Fruit fly (Drosophila melanogaster) whole organism, embryonic: ENCODE data around the gene CG4953.

Experiments used
- Awh ChIP-seq: fragments of 200-800 bp; sonication (Bioruptor generic); IDR thresholded peaks from 2 replicates; pipeline ENCODE4, ENCODE4 v1.3.6; 2022; ENCODE audit warnings: missing biosample characterization, missing genetic modification characterization
- BEAF-32 ChIP-seq: fragments of 200-800 bp; sonication (Bioruptor generic); optimal IDR thresholded peaks from 3 replicates; lab custom pipeline; 2017; ENCODE audit warnings: missing biosample characterization, missing genetic modification characterization, mild to moderate bottlenecking, moderate library complexity, missing genetic modification reagents
- Bgb ChIP-seq: fragments of 200-800 bp; sonication (Bioruptor generic); IDR thresholded peaks from 2 replicates; pipeline ENCODE4 v1.3.6; 2022; ENCODE audit warnings: missing biosample characterization, missing genetic modification characterization; ENCODE audit not compliant: partially characterized antibody
- CG1024 ChIP-seq: fragments of 200-800 bp; sonication (Bioruptor generic); IDR thresholded peaks from 2 replicates; pipeline ENCODE4 v1.3.6; 2022; ENCODE audit warnings: missing biosample characterization, missing genetic modification characterization
- CG12155 ChIP-seq: fragments of 200-800 bp; sonication (Bioruptor generic); optimal IDR thresholded peaks from 3 replicates; lab custom pipeline; 2016; ENCODE audit warnings: missing biosample characterization, missing genetic modification characterization
- CG13624 ChIP-seq: fragments of 200-800 bp; sonication (Bioruptor generic); optimal IDR thresholded peaks from 2 replicates; lab custom pipeline; 2016; ENCODE audit warnings: missing biosample characterization, missing genetic modification characterization
- CG14710 ChIP-seq: fragments of 200-800 bp; sonication (Bioruptor generic); optimal IDR thresholded peaks from 3 replicates; lab custom pipeline; 2019; ENCODE audit warnings: missing biosample characterization, mild to moderate bottlenecking, missing genetic modification characterization, moderate library complexity
- CG15479 ChIP-seq: fragments of 200-800 bp; sonication (Bioruptor generic); optimal IDR thresholded peaks from 3 replicates; lab custom pipeline; 2019; ENCODE audit warnings: missing biosample characterization, mild to moderate bottlenecking, missing genetic modification characterization, moderate library complexity
- CG1603 ChIP-seq: fragments of 200-800 bp; sonication (Bioruptor generic); optimal IDR thresholded peaks from 2 replicates; lab custom pipeline; 2019; ENCODE audit warnings: missing biosample characterization, mild to moderate bottlenecking, missing genetic modification characterization, moderate library complexity
- CG17802 ChIP-seq: fragments of 200-800 bp; sonication (Bioruptor generic); optimal IDR thresholded peaks from 2 replicates; lab custom pipeline; 2018; ENCODE audit warnings: missing biosample characterization, mild to moderate bottlenecking, missing genetic modification characterization, moderate library complexity
- CG18764 ChIP-seq: fragments of 200-800 bp; sonication (Bioruptor generic); optimal IDR thresholded peaks from 3 replicates; lab custom pipeline; 2016; ENCODE audit warnings: missing biosample characterization, missing genetic modification characterization
- CG30403 ChIP-seq: fragments of 200-800 bp; sonication (Bioruptor generic); optimal IDR thresholded peaks from 3 replicates; lab custom pipeline; 2016; ENCODE audit warnings: missing biosample characterization, missing genetic modification characterization
- CG3995 ChIP-seq: fragments of 200-800 bp; sonication (Bioruptor generic); optimal IDR thresholded peaks from 3 replicates; lab custom pipeline; 2016; ENCODE audit warnings: missing biosample characterization, missing genetic modification characterization
- CG6791 ChIP-seq: fragments of 200-800 bp; sonication (Bioruptor generic); IDR thresholded peaks from 3 replicates; pipeline ENCODE4 v1.3.6; 2022; ENCODE audit warnings: missing biosample characterization, missing genetic modification characterization; ENCODE audit not compliant: partially characterized antibody
- CG7745 ChIP-seq: fragments of 200-800 bp; sonication (Bioruptor generic); optimal IDR thresholded peaks from 2 replicates; lab custom pipeline; 2018; ENCODE audit warnings: missing biosample characterization, mild to moderate bottlenecking, missing genetic modification characterization, moderate library complexity
- CG8290 ChIP-seq, 3 experiments: fragments of 200-800 bp; sonication (Bioruptor generic); optimal IDR thresholded peaks; 2 replicates each; lab custom pipeline; 2016 to 2019; ENCODE audit warnings: missing biosample characterization in 3 of 3, missing genetic modification characterization in 3 of 3, mild to moderate bottlenecking in 2 of 3, moderate library complexity in 1 of 3
- CG8388 ChIP-seq: fragments of 200-800 bp; sonication (Bioruptor generic); optimal IDR thresholded peaks from 2 replicates; lab custom pipeline; 2019; ENCODE audit warnings: missing biosample characterization, mild to moderate bottlenecking, missing genetic modification characterization, moderate library complexity
- Deaf1 ChIP-seq: fragments of 200-800 bp; optimal IDR thresholded peaks from 3 replicates; lab custom pipeline; 2019; ENCODE audit warnings: missing biosample characterization, mild to moderate bottlenecking, missing genetic modification characterization, moderate library complexity
- Dll ChIP-seq: fragments of 200-800 bp; sonication (Bioruptor generic); IDR thresholded peaks from 4 replicates; pipeline ENCODE4 v1.3.6; 2022; ENCODE audit warnings: missing biosample characterization, missing genetic modification characterization; ENCODE audit not compliant: partially characterized antibody
- E2f2 ChIP-seq: fragments of 200-800 bp; sonication (Bioruptor generic); IDR thresholded peaks from 2 replicates; pipeline ENCODE4 v1.3.6; 2022; ENCODE audit warnings: missing biosample characterization, missing genetic modification characterization
- Ets97D ChIP-seq: fragments of 200-800 bp; sonication (Bioruptor generic); optimal IDR thresholded peaks from 3 replicates; lab custom pipeline; 2016; ENCODE audit warnings: missing biosample characterization, missing genetic modification characterization
- Kr ChIP-seq: fragments of 200-800 bp; sonication (Bioruptor generic); optimal IDR thresholded peaks from 2 replicates; lab custom pipeline; 2017; ENCODE audit warnings: missing biosample characterization, mild to moderate bottlenecking, missing genetic modification characterization
- MBD-R2 ChIP-seq: fragments of 200-800 bp; sonication (Bioruptor generic); IDR thresholded peaks from 2 replicates; pipeline ENCODE4 v1.3.6; 2022; ENCODE audit warnings: missing biosample characterization, missing genetic modification characterization
- MESR4 ChIP-seq: fragments of 200-800 bp; sonication (Bioruptor generic); optimal IDR thresholded peaks from 2 replicates; lab custom pipeline; 2018; ENCODE audit warnings: missing biosample characterization, mild to moderate bottlenecking, missing genetic modification characterization, moderate library complexity
- Myb ChIP-seq: fragments of 200-800 bp; sonication (Bioruptor generic); optimal IDR thresholded peaks from 2 replicates; lab custom pipeline; 2016; ENCODE audit warnings: missing biosample characterization, missing genetic modification characterization
- NFAT ChIP-seq: fragments of 200-800 bp; sonication (Bioruptor generic); IDR thresholded peaks from 2 replicates; pipeline ENCODE4 v1.3.6; 2022; ENCODE audit warnings: missing biosample characterization, missing genetic modification characterization
- Scr ChIP-seq: fragments of 200-800 bp; sonication (Bioruptor generic); IDR thresholded peaks from 2 replicates; pipeline ENCODE4 v1.3.6; 2022; ENCODE audit warnings: missing biosample characterization, missing genetic modification characterization; ENCODE audit not compliant: partially characterized antibody
- Sry-δ ChIP-seq: fragments of 200-800 bp; sonication (Bioruptor generic); optimal IDR thresholded peaks from 2 replicates; lab custom pipeline; 2016; ENCODE audit warnings: missing biosample characterization, missing genetic modification characterization
- ab ChIP-seq: fragments of 200-800 bp; sonication (Bioruptor generic); optimal IDR thresholded peaks from 2 replicates; lab custom pipeline; 2016; ENCODE audit warnings: missing biosample characterization, missing genetic modification characterization
- bab2 ChIP-seq: fragments of 200-800 bp; sonication (Bioruptor generic); optimal IDR thresholded peaks from 2 replicates; lab custom pipeline; 2016; ENCODE audit warnings: missing biosample characterization, missing genetic modification characterization
- cg ChIP-seq: fragments of 200-800 bp; sonication (Bioruptor generic); optimal IDR thresholded peaks from 3 replicates; lab custom pipeline; 2019; ENCODE audit warnings: missing biosample characterization, mild to moderate bottlenecking, missing genetic modification characterization, moderate library complexity
- eve ChIP-seq, 2 experiments: fragments of >200 bp; optimal IDR thresholded peaks; 2 replicates each; lab custom pipeline; 2017; ENCODE audit warnings: missing biosample characterization in 2 of 2, missing genetic modification characterization in 2 of 2
- gfzf ChIP-seq: fragments of 200-800 bp; sonication (Bioruptor generic); optimal IDR thresholded peaks from 2 replicates; lab custom pipeline; 2016; ENCODE audit warnings: missing biosample characterization, mild to moderate bottlenecking, missing genetic modification characterization, moderate library complexity
- gt ChIP-seq: fragments of 200-800 bp; sonication (Bioruptor generic); IDR thresholded peaks from 2 replicates; pipeline ENCODE4 v1.3.6; 2022; ENCODE audit warnings: missing biosample characterization, missing genetic modification characterization
- jing ChIP-seq: fragments of 200-800 bp; sonication (Bioruptor generic); optimal IDR thresholded peaks from 2 replicates; lab custom pipeline; 2018; ENCODE audit warnings: missing biosample characterization, mild to moderate bottlenecking, missing genetic modification characterization
- lola ChIP-seq, 3 experiments: fragments of >200 bp in 2 of 3; fragments of 200-800 bp in 1 of 3; sonication (Bioruptor generic) in 1 of 3; optimal IDR thresholded peaks; 2 replicates each; lab custom pipeline; 2017 to 2019; ENCODE audit warnings: missing biosample characterization in 3 of 3, missing genetic modification characterization in 3 of 3, mild to moderate bottlenecking in 1 of 3, moderate library complexity in 1 of 3
- nmo ChIP-seq: fragments of 200-800 bp; sonication (Bioruptor generic); optimal IDR thresholded peaks from 2 replicates; lab custom pipeline; 2018; ENCODE audit warnings: missing biosample characterization, mild to moderate bottlenecking, missing genetic modification characterization, moderate library complexity
- nom ChIP-seq: fragments of 200-800 bp; sonication (Bioruptor generic); optimal IDR thresholded peaks from 2 replicates; lab custom pipeline; 2017; ENCODE audit warnings: missing biosample characterization, missing genetic modification characterization, mild to moderate bottlenecking, moderate library complexity, missing genetic modification reagents
- pan ChIP-seq, 4 experiments: fragments of >200 bp in 3 of 4; fragments of 200-800 bp in 1 of 4; sonication (Bioruptor generic) in 1 of 4; optimal IDR thresholded peaks in 3 of 4; IDR thresholded peaks in 1 of 4; 2 replicates each; pipeline versions ENCODE4 v1.3.6 to Lab custom; 2017 to 2022; ENCODE audit warnings: missing biosample characterization in 2 of 4, missing genetic modification characterization in 2 of 4, mixed read lengths in 1 of 4
- pzg ChIP-seq: fragments of 200-800 bp; sonication (Bioruptor generic); optimal IDR thresholded peaks from 3 replicates; lab custom pipeline; 2018; ENCODE audit warnings: missing biosample characterization, mild to moderate bottlenecking, missing genetic modification characterization, moderate library complexity
- scrt ChIP-seq: fragments of 200-800 bp; sonication (Bioruptor generic); optimal IDR thresholded peaks from 2 replicates; lab custom pipeline; 2018; ENCODE audit warnings: missing biosample characterization, mild to moderate bottlenecking, missing genetic modification characterization, moderate library complexity
- sens ChIP-seq: fragments of 200-800 bp; sonication (Bioruptor generic); peaks from one replicate; lab custom pipeline; 2016; ENCODE audit warnings: missing biosample characterization, missing genetic modification characterization
- stwl ChIP-seq: fragments of 200-800 bp; sonication (Bioruptor generic); optimal IDR thresholded peaks from 3 replicates; lab custom pipeline; 2018; ENCODE audit warnings: missing biosample characterization, mild to moderate bottlenecking, missing genetic modification characterization, moderate library complexity
- tup ChIP-seq: fragments of 200-800 bp; sonication (Bioruptor generic); optimal IDR thresholded peaks from 2 replicates; lab custom pipeline; 2016; ENCODE audit warnings: missing biosample characterization, mild to moderate bottlenecking, missing genetic modification characterization, moderate library complexity
- zen ChIP-seq: fragments of 200-800 bp; sonication (Bioruptor generic); optimal IDR thresholded peaks from 3 replicates; lab custom pipeline; 2018; ENCODE audit warnings: missing biosample characterization, mild to moderate bottlenecking, missing genetic modification characterization, moderate library complexity
- zfh1 ChIP-seq: fragments of 200-800 bp; sonication (Bioruptor generic); IDR thresholded peaks from 3 replicates; pipeline ENCODE4 v1.3.6; 2022; ENCODE audit warnings: missing biosample characterization, missing genetic modification characterization

CG4953 gene

dm6 chr2L:10255725-10256158, 10.8 kb upstream of the CG4953 start, which contains the start of gene CG5676 (continued):
- TF ChIP-seq BEAF-32 (peak; percentile 31), gt (GFP tag; lab: Robert Waterston, UW) (no peak), Bgb (GFP tag; lab: Robert Waterston, UW) (no peak), CG8290 (GFP tag; optimal IDR thresholded peaks at IDR 0.05; lab: Kevin White, UChicago) (peak; percentile 14), CG8290 (tag; optimal IDR thresholded peaks at IDR 0.05; lab: Kevin White, UChicago) (no peak), Sry-δ (GFP tag; lab: Kevin White, UChicago) (peak; percentile 38), stwl (tag; lab: Kevin White, UChicago) (peak; percentile 52), Awh (no peak), CG1603 (peak; percentile 100), scrt (GFP tag; lab: Kevin White, UChicago) (no peak), CG18764 (GFP tag; lab: Kevin White, UChicago) (no peak), pzg (GFP tag; lab: Kevin White, UChicago) (peak; percentile 71), Ets97D (GFP tag; lab: Kevin White, UChicago) (peak; percentile 26), MESR4 (GFP tag; lab: Kevin White, UChicago) (peak; percentile 77), CG1024 (peak; percentile 90), tup (GFP tag; lab: Kevin White, UChicago) (no peak), Deaf1 (tag; lab: Kevin White, UChicago) (no peak), CG6791 (GFP tag; lab: Robert Waterston, UW) (peak; percentile 20; the same call in 1 of the 3 replicates), nom (GFP tag; lab: Kevin White, UChicago) (peak; percentile 4), Dll (GFP tag; lab: Robert Waterston, UW) (0 out of 4 replicates have a peak, but pooled peaks have one; percentile 34), NFAT (no peak), MBD-R2 (GFP tag; lab: Robert Waterston, UW) (peak; percentile 70), E2f2 (GFP tag; lab: Robert Waterston, UW) (0 out of 2 replicates have a peak, but pooled peaks have one; percentile 8), nmo (GFP tag; lab: Kevin White, UChicago) (peak; percentile 39), Myb (GFP tag; lab: Kevin White, UChicago) (no peak), bab2 (GFP tag; lab: Kevin White, UChicago) (no peak), CG13624 (GFP tag; lab: Kevin White, UChicago) (peak; percentile 16), zen (tag; lab: Kevin White, UChicago) (peak; percentile 56), CG17802 (tag; lab: Kevin White, UChicago) (peak; percentile 86), CG12155 (GFP tag; lab: Kevin White, UChicago) (no peak), gfzf (GFP tag; lab: Kevin White, UChicago) (peak; percentile 39), Scr (GFP tag; lab: Robert Waterston, UW) (peak; percentile 26; the same call in 1 of the 2 replicates), CG3995 (peak; percentile 78), CG14710 (tag; lab: Kevin White, UChicago) (peak; percentile 44), CG7745 (tag; lab: Kevin White, UChicago) (peak; percentile 36), cg (GFP tag; lab: Kevin White, UChicago) (peak; percentile 5)

DNA sequence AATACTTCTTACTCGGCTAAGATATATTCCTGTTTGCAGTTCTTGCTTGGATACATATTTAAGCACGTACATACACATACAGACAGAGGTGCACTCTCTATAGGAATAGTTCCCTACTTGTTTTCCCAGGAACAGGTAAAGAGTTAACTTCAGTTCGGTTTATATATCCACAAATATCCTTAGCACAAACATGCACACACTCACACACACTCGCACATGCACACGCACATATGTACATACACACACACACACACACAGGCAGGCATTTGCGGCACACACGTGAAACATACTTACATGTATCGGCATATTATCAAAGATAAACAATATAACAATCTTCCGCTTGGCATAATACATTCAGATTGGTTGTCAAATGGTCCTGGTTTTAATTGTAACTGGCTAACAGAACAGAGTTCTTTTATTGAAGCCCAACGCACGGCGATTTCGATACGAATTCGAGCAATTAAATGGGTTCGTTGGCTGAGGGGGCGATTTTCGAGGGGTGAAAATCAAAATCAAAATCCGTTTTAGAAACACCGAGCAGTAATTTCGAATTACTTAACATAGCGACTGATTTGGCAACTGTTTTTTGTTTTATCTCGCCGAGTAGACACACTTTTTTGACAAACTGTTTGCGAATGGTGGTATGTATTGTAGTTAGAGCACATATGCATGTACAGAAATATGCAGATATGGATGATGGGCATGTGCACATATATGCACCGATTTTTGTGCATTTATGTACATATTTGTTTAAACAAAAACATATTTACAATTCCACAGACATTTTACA, 6.3 kb upstream of the CG4953 start:
- TF ChIP-seq zfh1 (GFP tag; lab: Robert Waterston, UW) (peak; percentile 13; the same call in 1 of the 3 replicates), eve (GFP tag; optimal IDR thresholded peaks at IDR 0.05; lab: Kevin White, UChicago) (peak in 1 of 2 experiments; percentile 36), sens (peak; percentile 49), CG30403 (GFP tag; lab: Kevin White, UChicago) (no peak), NFAT (no peak), pan (optimal IDR thresholded peaks at IDR 0.05; lab: Kevin White, UChicago) (no peak), pan (GFP tag; optimal IDR thresholded peaks at IDR 0.05 in 1 of 2, IDR thresholded peaks at IDR 0.05 in 1 of 2) (peak in 1 of 2 experiments; percentile 48), CG15479 (GFP tag; lab: Kevin White, UChicago) (peak; percentile 47), Kr (GFP tag; lab: Kevin White, UChicago) (peak; percentile 68), ab (GFP tag; lab: Kevin White, UChicago) (no peak), cg (GFP tag; lab: Kevin White, UChicago) (peak; percentile 91), CG8388 (GFP tag; lab: Kevin White, UChicago) (peak; percentile 99), jing (GFP tag; lab: Kevin White, UChicago) (no peak), lola (GFP tag; optimal IDR thresholded peaks at IDR 0.05; lab: Kevin White, UChicago) (peak in 1 of 3 experiments; percentile 44)
